Worm (Caenorhabditis elegans): ENCODE results near the gene Y39B6A.27.

- TF ChIP-seq ref-1 (GFP tag; conservative IDR thresholded peaks at IDR 0.05): no peak
- TF ChIP-seq T22C8.4 (GFP tag; IDR thresholded peaks at IDR 0.05): no peak
- TF ChIP-seq med-1 (GFP tag; optimal IDR thresholded peaks at IDR 0.05; ENCODE audit: insufficient read depth): no peak
- TF ChIP-seq ztf-23 (GFP tag; IDR thresholded peaks at IDR 0.05): no peak
- TF ChIP-seq ztf-29 (GFP tag; IDR thresholded peaks at IDR 0.05): no peak
- TF ChIP-seq cog-1 (tag; optimal IDR thresholded peaks at IDR 0.05): no peak
- TF ChIP-seq tab-1 (GFP tag; IDR thresholded peaks at IDR 0.05): no peak
Observed at ce11 chrV:19051425-19051824, 19.9 kb downstream of the Y39B6A.27 start.

Measured in whole organism, midembryonic.